Worm (Caenorhabditis elegans) whole organism, late embryonic: Measurements from ENCODE around the gene srsx-31.

Experiments
- C38D4.7 ChIP-seq: fragments of 200-800 bp; sonication (Bioruptor generic); optimal IDR thresholded peaks from 2 replicates; lab custom pipeline; 2018; ENCODE audit warnings: mild to moderate bottlenecking, missing genetic modification characterization, moderate library complexity, missing compliant biosample characterization
- F13H6.1 ChIP-seq: sonication (generic microtip); optimal IDR thresholded peaks from 2 replicates; lab custom pipeline; 2016; ENCODE audit warnings: missing genetic modification characterization, missing compliant biosample characterization
- K02D7.2 ChIP-seq: sonication (generic microtip); optimal IDR thresholded peaks from 2 replicates; lab custom pipeline; 2017; ENCODE audit warnings: mild to moderate bottlenecking, missing genetic modification characterization, missing compliant biosample characterization
- K09A11.1 ChIP-seq: sonication (generic microtip); optimal IDR thresholded peaks from 2 replicates; lab custom pipeline; 2017; ENCODE audit warnings: antibody characterized with exemption, mild to moderate bottlenecking, missing genetic modification characterization, missing compliant biosample characterization; ENCODE audit not compliant: insufficient read depth
- T23F11.4 ChIP-seq: fragments of 200-800 bp; sonication (Bioruptor generic); optimal IDR thresholded peaks from 2 replicates; lab custom pipeline; 2018; ENCODE audit warnings: mild to moderate bottlenecking, missing genetic modification characterization, missing compliant biosample characterization
- ahr-1 ChIP-seq: sonication (generic microtip); optimal IDR thresholded peaks from 2 replicates; lab custom pipeline; 2016; ENCODE audit warnings: missing genetic modification characterization, missing compliant biosample characterization
- ama-1 ChIP-seq: fragments of 150-350 bp; optimal IDR thresholded peaks from 2 replicates; lab custom pipeline; 2014
- ceh-14 ChIP-seq: sonication (generic microtip); optimal IDR thresholded peaks from 2 replicates; lab custom pipeline; 2016; ENCODE audit warnings: missing genotype, missing genetic modification characterization, missing compliant biosample characterization
- ceh-18 ChIP-seq: sonication (generic microtip); optimal IDR thresholded peaks from 2 replicates; lab custom pipeline; 2016; ENCODE audit warnings: missing genetic modification characterization, missing compliant biosample characterization
- ceh-19 ChIP-seq: fragments of 200-800 bp; sonication (Bioruptor generic); optimal IDR thresholded peaks from 2 replicates; lab custom pipeline; 2018; ENCODE audit warnings: mild to moderate bottlenecking, missing genetic modification characterization, missing compliant biosample characterization
- ceh-22 ChIP-seq: sonication (generic microtip); optimal IDR thresholded peaks from 2 replicates; lab custom pipeline; 2017; ENCODE audit warnings: missing biosample characterization, missing genetic modification characterization
- ceh-24 ChIP-seq: sonication (generic microtip); optimal IDR thresholded peaks from 2 replicates; lab custom pipeline; 2016; ENCODE audit warnings: mild to moderate bottlenecking, missing genetic modification characterization, missing compliant biosample characterization
- ceh-30 ChIP-seq: fragments of 150-350 bp; optimal IDR thresholded peaks from 2 replicates; lab custom pipeline; 2014; ENCODE audit warnings: missing biosample characterization, missing genetic modification characterization
- ceh-31 ChIP-seq: sonication (generic microtip); optimal IDR thresholded peaks from 2 replicates; lab custom pipeline; 2016; ENCODE audit warnings: missing genetic modification characterization, missing compliant biosample characterization
- ceh-34 ChIP-seq: sonication (generic microtip); optimal IDR thresholded peaks from 2 replicates; lab custom pipeline; 2016; ENCODE audit warnings: mild to moderate bottlenecking, missing genetic modification characterization, missing compliant biosample characterization
- ceh-45 ChIP-seq: fragments of 200-800 bp; sonication (Bioruptor generic); IDR thresholded peaks from 2 replicates; pipeline ENCODE4 v1.3.6; 2022; ENCODE audit warnings: missing genetic modification reagents, missing genetic modification characterization, missing compliant biosample characterization
- ceh-48 ChIP-seq: sonication (generic microtip); optimal IDR thresholded peaks from 2 replicates; lab custom pipeline; 2016; ENCODE audit warnings: missing genetic modification characterization, inconsistent platforms, missing compliant biosample characterization
- ceh-6 ChIP-seq: fragments of 200-800 bp; sonication (Bioruptor generic); optimal IDR thresholded peaks from 2 replicates; lab custom pipeline; 2018; ENCODE audit warnings: mild to moderate bottlenecking, missing genetic modification characterization, missing compliant biosample characterization
- dve-1 ChIP-seq: sonication (generic microtip); optimal IDR thresholded peaks from 2 replicates; lab custom pipeline; 2017; ENCODE audit warnings: antibody characterized with exemption, mild to moderate bottlenecking, missing genetic modification characterization, missing compliant biosample characterization
- elt-2 ChIP-seq: sonication (generic microtip); optimal IDR thresholded peaks from 2 replicates; lab custom pipeline; 2016; ENCODE audit warnings: missing genetic modification reagents, missing genetic modification characterization, missing compliant biosample characterization
- elt-4 ChIP-seq: sonication (generic microtip); optimal IDR thresholded peaks from 2 replicates; lab custom pipeline; 2016; ENCODE audit warnings: missing genetic modification characterization, missing compliant biosample characterization
- ets-4 ChIP-seq: sonication (generic microtip); optimal IDR thresholded peaks from 2 replicates; lab custom pipeline; 2016; ENCODE audit warnings: missing genetic modification characterization, missing compliant biosample characterization
- eyg-1 ChIP-seq: sonication (generic microtip); optimal IDR thresholded peaks from 2 replicates; lab custom pipeline; 2016; ENCODE audit warnings: missing genotype, missing genetic modification characterization, missing compliant biosample characterization
- fax-1 ChIP-seq: sonication (generic microtip); optimal IDR thresholded peaks from 2 replicates; lab custom pipeline; 2016; ENCODE audit warnings: missing genotype, missing genetic modification characterization, missing compliant biosample characterization
- fkh-6 ChIP-seq: sonication (generic microtip); optimal IDR thresholded peaks from 2 replicates; lab custom pipeline; 2016; ENCODE audit warnings: missing genetic modification characterization, missing compliant biosample characterization
- gmeb-2 ChIP-seq: sonication (generic microtip); optimal IDR thresholded peaks from 2 replicates; lab custom pipeline; 2016; ENCODE audit warnings: missing genetic modification characterization, inconsistent platforms, missing compliant biosample characterization
- hlh-15 ChIP-seq: sonication (generic microtip); optimal IDR thresholded peaks from 2 replicates; lab custom pipeline; 2016; ENCODE audit warnings: missing genetic modification characterization, missing compliant biosample characterization
- hlh-30 ChIP-seq: sonication (generic microtip); optimal IDR thresholded peaks from 2 replicates; lab custom pipeline; 2017; ENCODE audit warnings: antibody characterized with exemption, missing genetic modification characterization, missing compliant biosample characterization; ENCODE audit not compliant: insufficient read depth
- hlh-6 ChIP-seq: sonication (generic microtip); optimal IDR thresholded peaks from 2 replicates; lab custom pipeline; 2016; ENCODE audit warnings: missing genotype, missing genetic modification characterization, missing compliant biosample characterization
- hlh-8 ChIP-seq: sonication (generic microtip); optimal IDR thresholded peaks from 2 replicates; lab custom pipeline; 2016; ENCODE audit warnings: missing genotype, missing genetic modification characterization, missing compliant biosample characterization
- lim-6 ChIP-seq: sonication (generic microtip); optimal IDR thresholded peaks from 2 replicates; lab custom pipeline; 2016; ENCODE audit warnings: missing genetic modification characterization, missing compliant biosample characterization
- madf-2 ChIP-seq: sonication (generic microtip); optimal IDR thresholded peaks from 2 replicates; lab custom pipeline; 2017; ENCODE audit warnings: missing genetic modification characterization, missing compliant biosample characterization
- mec-3 ChIP-seq: sonication (generic microtip); optimal IDR thresholded peaks from 2 replicates; lab custom pipeline; 2016; ENCODE audit warnings: borderline replicate concordance, missing genetic modification characterization, missing compliant biosample characterization
- nfya-1 ChIP-seq: sonication (generic microtip); optimal IDR thresholded peaks from 2 replicates; lab custom pipeline; 2017; ENCODE audit warnings: missing genetic modification characterization, mild to moderate bottlenecking, missing compliant biosample characterization, antibody characterized with exemption, moderate library complexity
- nhr-11 ChIP-seq: fragments of 150-350 bp; optimal IDR thresholded peaks from 2 replicates; lab custom pipeline; 2014; ENCODE audit warnings: missing biosample characterization, missing genetic modification characterization
- nhr-232 ChIP-seq: sonication (generic microtip); optimal IDR thresholded peaks from 2 replicates; lab custom pipeline; 2016; ENCODE audit warnings: missing genetic modification characterization, missing compliant biosample characterization
- npax-4 ChIP-seq: sonication (generic microtip); optimal IDR thresholded peaks from 2 replicates; lab custom pipeline; 2016; ENCODE audit warnings: missing genetic modification characterization, missing compliant biosample characterization
- pag-3 ChIP-seq: sonication (generic microtip); optimal IDR thresholded peaks from 2 replicates; lab custom pipeline; 2016; ENCODE audit warnings: missing compliant biosample characterization, missing genetic modification characterization, borderline replicate concordance
- pat-9 ChIP-seq: fragments of 200-800 bp; sonication (Bioruptor generic); optimal IDR thresholded peaks from 2 replicates; lab custom pipeline; 2018; ENCODE audit warnings: mild to moderate bottlenecking, missing genetic modification characterization, moderate library complexity, missing compliant biosample characterization
- pqm-1 ChIP-seq: sonication (generic microtip); optimal IDR thresholded peaks from 2 replicates; lab custom pipeline; 2016; ENCODE audit warnings: missing genetic modification characterization, missing compliant biosample characterization
- sdc-2 ChIP-seq: sonication (generic microtip); optimal IDR thresholded peaks from 2 replicates; lab custom pipeline; 2016; ENCODE audit warnings: missing genotype, missing genetic modification characterization, missing compliant biosample characterization
- sox-2 ChIP-seq: fragments of 200-800 bp; sonication (Bioruptor generic); IDR thresholded peaks from 2 replicates; pipeline ENCODE4 v1.3.6; 2022; ENCODE audit warnings: missing genetic modification reagents, missing genetic modification characterization, missing compliant biosample characterization
- sox-4 ChIP-seq: sonication (generic microtip); optimal IDR thresholded peaks from 2 replicates; lab custom pipeline; 2017; ENCODE audit warnings: mild to moderate bottlenecking, missing genetic modification characterization, inconsistent platforms, missing compliant biosample characterization
- syd-9 ChIP-seq: sonication (generic microtip); optimal IDR thresholded peaks from 2 replicates; lab custom pipeline; 2016; ENCODE audit warnings: mild to moderate bottlenecking, missing genetic modification characterization, moderate library complexity, missing compliant biosample characterization
- tbx-7 ChIP-seq: sonication (generic microtip); optimal IDR thresholded peaks from 2 replicates; lab custom pipeline; 2016; ENCODE audit warnings: missing genotype, missing genetic modification characterization, missing compliant biosample characterization
- unc-3 ChIP-seq, 2 experiments: fragments of 200-800 bp in 1 of 2; sonication (Bioruptor generic) in 1 of 2; sonication (generic microtip) in 1 of 2; conservative IDR thresholded peaks in 1 of 2; optimal IDR thresholded peaks in 1 of 2; 2 replicates each; pipeline versions ENCODE4 v1.3.6 to Lab custom; 2016 to 2022; ENCODE audit warnings: missing compliant biosample characterization in 2 of 2, missing genetic modification characterization in 2 of 2, missing genetic modification reagents in 1 of 2
- unc-42 ChIP-seq: sonication (generic microtip); optimal IDR thresholded peaks from 2 replicates; lab custom pipeline; 2016; ENCODE audit warnings: missing genotype, missing genetic modification characterization, missing compliant biosample characterization
- unc-55 ChIP-seq: sonication (generic microtip); optimal IDR thresholded peaks from 2 replicates; lab custom pipeline; 2017; ENCODE audit warnings: missing biosample characterization, missing genetic modification reagents, missing genetic modification characterization
- zip-5 ChIP-seq: sonication (generic microtip); optimal IDR thresholded peaks from 2 replicates; lab custom pipeline; 2016; ENCODE audit warnings: missing genetic modification characterization, missing compliant biosample characterization
- ztf-16 ChIP-seq: sonication (generic microtip); optimal IDR thresholded peaks from 2 replicates; lab custom pipeline; 2017; ENCODE audit warnings: missing genetic modification characterization, missing compliant biosample characterization

Gene srsx-31

DNA sequence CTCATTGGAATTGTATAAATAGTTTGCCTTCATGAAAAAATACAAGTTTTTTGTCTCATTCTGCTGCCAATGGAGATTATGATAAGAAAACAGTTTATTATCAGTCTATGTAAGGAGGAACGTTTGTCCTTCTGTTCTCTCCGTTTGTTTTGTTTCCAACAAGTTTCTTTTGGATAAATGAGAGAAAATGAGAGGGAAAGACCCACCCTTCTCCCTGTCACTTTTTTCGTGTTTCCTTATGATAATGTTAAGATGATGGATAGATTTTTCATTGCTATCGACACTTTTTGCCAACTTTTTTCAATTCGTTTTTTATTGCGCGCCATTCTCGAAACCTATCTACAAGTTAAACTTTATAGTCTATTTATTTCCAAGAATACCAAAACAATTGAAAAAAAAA is 23.7 kb downstream of the srsx-31 start:
- TF ChIP-seq ahr-1 (tag; lab: Kevin White, UChicago) = no peak
- no peak for TF ChIP-seq hlh-30 (tag; lab: Kevin White, UChicago)
- TF ChIP-seq madf-2 = no peak
- peak; percentile 8 for TF ChIP-seq elt-2 (tag; lab: Kevin White, UChicago)

DNA sequence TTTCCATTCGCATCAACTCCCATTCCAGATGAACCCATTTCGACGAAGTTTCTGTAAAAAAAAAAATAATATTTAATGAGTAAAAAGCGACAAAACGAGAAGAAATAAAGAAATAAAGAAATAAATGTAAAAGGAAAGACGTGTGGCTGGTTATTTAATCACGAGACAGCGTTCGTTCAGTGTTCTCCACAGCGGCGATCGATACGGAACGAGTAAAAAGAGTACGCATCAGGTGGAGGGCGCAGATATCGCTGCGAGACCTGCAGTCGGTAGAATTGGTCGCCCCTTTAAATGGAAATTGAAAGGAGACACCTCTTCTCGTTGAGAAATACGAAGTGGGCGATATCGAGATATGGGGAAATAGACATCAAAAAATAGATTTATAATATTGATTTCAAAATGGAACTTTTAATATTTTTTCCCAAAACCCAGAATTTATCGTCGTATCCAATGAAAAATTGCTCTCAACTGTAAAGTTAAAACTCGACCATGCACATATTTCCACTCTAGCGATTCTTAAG is 26.2 kb downstream of the srsx-31 start, which contains the start of gene pqn-70:
pqn-70 (minus strand) TSS at position 51 of the 521 bp plus-strand sequence.
- TF ChIP-seq elt-4 (tag; lab: Kevin White, UChicago) (no peak), ceh-6 (no peak), ceh-14 (tag; lab: Kevin White, UChicago) (peak; percentile 57), sdc-2 (tag; lab: Kevin White, UChicago) (no peak), zip-5 (tag; lab: Kevin White, UChicago) (peak; percentile 32), pat-9 (tag; lab: Kevin White, UChicago) (no peak), npax-4 (tag; lab: Kevin White, UChicago) (no peak), elt-2 (tag; lab: Kevin White, UChicago) (peak; percentile 43), lim-6 (tag; lab: Kevin White, UChicago) (no peak), nfya-1 (tag; lab: Kevin White, UChicago) (peak; percentile 66), ceh-45 (GFP tag; lab: Robert Waterston, UW) (no peak), ztf-16 (tag; lab: Kevin White, UChicago) (peak; percentile 16), K09A11.1 (tag; lab: Kevin White, UChicago) (no peak), dve-1 (peak; percentile 15), nhr-232 (tag; lab: Kevin White, UChicago) (no peak), ets-4 (tag; lab: Kevin White, UChicago) (peak; percentile 38), unc-3 (GFP tag; conservative IDR thresholded peaks at IDR 0.05; lab: Robert Waterston, UW) (no peak), unc-3 (tag; optimal IDR thresholded peaks at IDR 0.05; lab: Kevin White, UChicago) (no peak), unc-42 (peak; percentile 86), hlh-8 (peak; percentile 25), tbx-7 (peak; percentile 36), syd-9 (tag; lab: Kevin White, UChicago) (no peak), ceh-24 (tag; lab: Kevin White, UChicago) (no peak), mec-3 (tag; lab: Kevin White, UChicago) (no peak), sox-4 (tag; lab: Kevin White, UChicago) (no peak), ceh-18 (tag; lab: Kevin White, UChicago) (peak; percentile 35), ceh-22 (tag; lab: Kevin White, UChicago) (no peak), sox-2 (no peak), F13H6.1 (tag; lab: Kevin White, UChicago) (peak; percentile 45), ceh-30 (tag; lab: Kevin White, UChicago) (no peak), hlh-15 (tag; lab: Kevin White, UChicago) (no peak), fax-1 (tag; lab: Kevin White, UChicago) (peak; percentile 52), eyg-1 (tag; lab: Kevin White, UChicago) (no peak), hlh-6 (tag; lab: Kevin White, UChicago) (no peak), nhr-11 (tag; lab: Kevin White, UChicago) (no peak), ceh-31 (tag; lab: Kevin White, UChicago) (peak; percentile 93), unc-55 (peak; percentile 31), ceh-19 (GFP tag; lab: Kevin White, UChicago) (peak; percentile 52), K02D7.2 (tag; lab: Kevin White, UChicago) (no peak), madf-2 (no peak), T23F11.4 (GFP tag; lab: Kevin White, UChicago) (no peak), ceh-34 (tag; lab: Kevin White, UChicago) (peak; percentile 90), C38D4.7 (GFP tag; lab: Kevin White, UChicago) (no peak), gmeb-2 (tag; lab: Kevin White, UChicago) (no peak), ama-1 (lab: Kevin White, UChicago) (no peak), ceh-48 (tag; lab: Kevin White, UChicago) (peak; percentile 93), pqm-1 (tag; lab: Kevin White, UChicago) (peak; percentile 40), fkh-6 (tag; lab: Kevin White, UChicago) (no peak), ahr-1 (tag; lab: Kevin White, UChicago) (no peak), pag-3 (no peak)
